Worm (Caenorhabditis elegans) whole organism, L1 larva: ENCODE results near the gene Y39B6A.7.
A peak's percentile ranks its signal among the peaks of the same experiment; 100 is the strongest.

Experiments
- C04F5.9 ChIP-seq: sonication (generic microtip); optimal IDR thresholded peaks from 2 replicates; lab custom pipeline; 2016; ENCODE audit warnings: missing genetic modification characterization, missing compliant biosample characterization
- C16A3.4 ChIP-seq: fragments of 150-350 bp; optimal IDR thresholded peaks from 2 replicates; lab custom pipeline; 2014; ENCODE audit warnings: missing biosample characterization, missing genetic modification characterization
- F16B12.6 ChIP-seq: fragments of 150-350 bp; optimal IDR thresholded peaks from 2 replicates; lab custom pipeline; 2014; ENCODE audit warnings: missing biosample characterization, missing genetic modification characterization
- aly-2 ChIP-seq: fragments of 150-350 bp; optimal IDR thresholded peaks from 2 replicates; lab custom pipeline; 2014; ENCODE audit warnings: missing biosample characterization, missing genetic modification characterization
- blmp-1 ChIP-seq: fragments of 150-350 bp; optimal IDR thresholded peaks from 2 replicates; lab custom pipeline; 2014; ENCODE audit warnings: missing biosample characterization, missing genetic modification characterization
- ceh-63 ChIP-seq: fragments of 200-800 bp; sonication (Bioruptor generic); optimal IDR thresholded peaks from 2 replicates; lab custom pipeline; 2018; ENCODE audit warnings: mild to moderate bottlenecking, missing genetic modification characterization, missing compliant biosample characterization
- ceh-82 ChIP-seq, 3 experiments: fragments of 150-350 bp in 1 of 3; sonication (generic microtip) in 2 of 3; optimal IDR thresholded peaks; 2 replicates each; lab custom pipeline; 2014 to 2017; ENCODE audit warnings: missing biosample characterization in 3 of 3, missing genetic modification characterization in 3 of 3
- dpl-1 ChIP-seq, 3 experiments: fragments of 150-350 bp in 2 of 3; sonication (generic microtip) in 1 of 3; optimal IDR thresholded peaks; 2 replicates each; lab custom pipeline; 2014 to 2017; ENCODE audit warnings: missing biosample characterization in 3 of 3, missing genetic modification characterization in 3 of 3, missing genetic modification reagents in 3 of 3
- efl-1 ChIP-seq, 4 experiments: fragments of 150-350 bp; optimal IDR thresholded peaks in 3 of 4; peaks in 1 of 4; 1 replicate in 1 of 4; 2 replicates in 3 of 4; lab custom pipeline; 2014; ENCODE audit warnings: missing biosample characterization in 2 of 4, missing genetic modification characterization in 2 of 4, missing genetic modification reagents in 2 of 4
- efl-3 ChIP-seq: fragments of 200-800 bp; sonication (Bioruptor generic); optimal IDR thresholded peaks from 2 replicates; lab custom pipeline; 2018; ENCODE audit warnings: mild to moderate bottlenecking, missing genetic modification characterization, missing compliant biosample characterization
- egl-27 ChIP-seq, 2 experiments: fragments of 150-350 bp in 1 of 2; sonication (generic microtip); optimal IDR thresholded peaks; 3 replicates each; lab custom pipeline; 2017 to 2018; ENCODE audit warnings: missing biosample characterization in 2 of 2, missing genetic modification characterization in 2 of 2, missing genetic modification reagents in 2 of 2
- elt-2 ChIP-seq: sonication (generic microtip); optimal IDR thresholded peaks from 2 replicates; lab custom pipeline; 2016; ENCODE audit warnings: missing genetic modification characterization, mild to moderate bottlenecking, inconsistent platforms, missing compliant biosample characterization, missing genetic modification reagents
- elt-3 ChIP-seq, 6 experiments: fragments of 150-350 bp in 1 of 6; sonication (generic microtip); optimal IDR thresholded peaks; 2 replicates each; lab custom pipeline; 2017 to 2018; ENCODE audit warnings: missing biosample characterization in 6 of 6, missing genetic modification characterization in 6 of 6, inconsistent platforms in 1 of 6
- ets-5 ChIP-seq: fragments of 200-800 bp; sonication (Bioruptor generic); IDR thresholded peaks from 2 replicates; pipeline ENCODE4 v1.3.6; 2022; ENCODE audit warnings: missing genetic modification characterization, missing compliant biosample characterization
- fkh-8 ChIP-seq: sonication (generic microtip); optimal IDR thresholded peaks from 2 replicates; lab custom pipeline; 2016; ENCODE audit warnings: mild to moderate bottlenecking, missing genetic modification characterization, missing compliant biosample characterization
- hpl-2 ChIP-seq: fragments of 150-350 bp; optimal IDR thresholded peaks from 2 replicates; lab custom pipeline; 2014; ENCODE audit warnings: missing biosample characterization, missing genetic modification reagents, missing genetic modification characterization
- irx-1 ChIP-seq: sonication (generic microtip); optimal IDR thresholded peaks from 2 replicates; lab custom pipeline; 2016; ENCODE audit warnings: missing genetic modification characterization, missing compliant biosample characterization
- isw-1 ChIP-seq: fragments of 200-800 bp; sonication (Bioruptor generic); IDR thresholded peaks from 2 replicates; pipeline ENCODE4 v1.3.6; 2022; ENCODE audit warnings: missing genetic modification characterization, missing compliant biosample characterization
- jun-1 ChIP-seq: fragments of 150-350 bp; optimal IDR thresholded peaks from 2 replicates; lab custom pipeline; 2014; ENCODE audit warnings: missing biosample characterization, missing genetic modification reagents, missing genetic modification characterization
- lin-13 ChIP-seq: fragments of 150-350 bp; optimal IDR thresholded peaks from 2 replicates; lab custom pipeline; 2014; ENCODE audit warnings: missing biosample characterization, missing genetic modification reagents, missing genetic modification characterization
- lin-15B ChIP-seq: fragments of 150-350 bp; sonication (generic microtip); optimal IDR thresholded peaks from 3 replicates; lab custom pipeline; 2014; ENCODE audit warnings: missing biosample characterization, missing genetic modification characterization
- lin-35 ChIP-seq, 2 experiments: fragments of 150-350 bp; optimal IDR thresholded peaks; 2 replicates each; lab custom pipeline; 2014; ENCODE audit warnings: missing biosample characterization in 2 of 2, missing genetic modification characterization in 2 of 2, missing genetic modification reagents in 2 of 2
- lin-39 ChIP-seq: fragments of 150-350 bp; optimal IDR thresholded peaks from 2 replicates; lab custom pipeline; 2014; ENCODE audit warnings: missing biosample characterization, missing genetic modification reagents, missing genetic modification characterization
- lsy-2 ChIP-seq, 2 experiments: fragments of 150-350 bp; optimal IDR thresholded peaks; 2 replicates each; lab custom pipeline; 2014; ENCODE audit warnings: missing biosample characterization in 2 of 2, missing genetic modification characterization in 2 of 2
- mep-1 ChIP-seq: fragments of 150-350 bp; optimal IDR thresholded peaks from 2 replicates; lab custom pipeline; 2014; ENCODE audit warnings: missing biosample characterization, missing genetic modification characterization
- nhr-19 ChIP-seq: fragments of 200-800 bp; sonication (Bioruptor generic); conservative IDR thresholded peaks from 2 replicates; pipeline ENCODE4 v1.3.6; 2022; ENCODE audit warnings: missing genetic modification characterization, missing compliant biosample characterization
- nhr-20 ChIP-seq: sonication (generic microtip); optimal IDR thresholded peaks from 2 replicates; lab custom pipeline; 2016; ENCODE audit warnings: mild to moderate bottlenecking, missing genetic modification characterization, missing compliant biosample characterization
- nhr-237 ChIP-seq: fragments of 150-350 bp; optimal IDR thresholded peaks from 2 replicates; lab custom pipeline; 2014; ENCODE audit warnings: missing biosample characterization, missing genetic modification characterization
- nhr-47 ChIP-seq: sonication (generic microtip); optimal IDR thresholded peaks from 2 replicates; lab custom pipeline; 2016; ENCODE audit warnings: mild to moderate bottlenecking, missing genetic modification characterization, moderate library complexity, missing compliant biosample characterization
- nhr-71 ChIP-seq: sonication (generic microtip); optimal IDR thresholded peaks from 2 replicates; lab custom pipeline; 2016; ENCODE audit warnings: mild to moderate bottlenecking, missing genetic modification characterization, moderate library complexity, missing compliant biosample characterization
- nhr-76 ChIP-seq: sonication (generic microtip); optimal IDR thresholded peaks from 2 replicates; lab custom pipeline; 2017; ENCODE audit warnings: missing biosample characterization, missing genetic modification characterization
- nhr-77 ChIP-seq: fragments of 150-350 bp; optimal IDR thresholded peaks from 2 replicates; lab custom pipeline; 2014; ENCODE audit warnings: missing biosample characterization, missing genetic modification characterization
- nhr-84 ChIP-seq: sonication (generic microtip); optimal IDR thresholded peaks from 2 replicates; lab custom pipeline; 2017; ENCODE audit warnings: missing biosample characterization, missing genetic modification characterization
- nhr-85 ChIP-seq: sonication (generic microtip); peaks from one replicate; lab custom pipeline; 2016; ENCODE audit warnings: missing genetic modification characterization, inconsistent platforms, missing compliant biosample characterization
- nhr-90 ChIP-seq: sonication (generic microtip); optimal IDR thresholded peaks from 2 replicates; lab custom pipeline; 2016; ENCODE audit warnings: mild to moderate bottlenecking, missing genetic modification characterization, missing compliant biosample characterization; ENCODE audit not compliant: poor library complexity
- pax-3 ChIP-seq: fragments of 200-800 bp; sonication (Bioruptor generic); optimal IDR thresholded peaks from 2 replicates; lab custom pipeline; 2018; ENCODE audit warnings: mild to moderate bottlenecking, missing genetic modification characterization, moderate library complexity, missing compliant biosample characterization
- skn-1 ChIP-seq: fragments of 150-350 bp; optimal IDR thresholded peaks from 2 replicates; lab custom pipeline; 2014; ENCODE audit warnings: missing biosample characterization, missing genetic modification characterization
- snpc-4 ChIP-seq: fragments of 150-350 bp; optimal IDR thresholded peaks from 2 replicates; lab custom pipeline; 2014; ENCODE audit warnings: missing biosample characterization, missing genetic modification characterization
- snu-23 ChIP-seq: sonication (generic microtip); optimal IDR thresholded peaks from 2 replicates; lab custom pipeline; 2016; ENCODE audit warnings: missing genetic modification characterization, missing compliant biosample characterization
- sox-4 ChIP-seq: sonication (generic microtip); optimal IDR thresholded peaks from 2 replicates; lab custom pipeline; 2016; ENCODE audit warnings: missing genetic modification characterization, missing compliant biosample characterization
- swsn-7 ChIP-seq: sonication (generic microtip); optimal IDR thresholded peaks from 2 replicates; lab custom pipeline; 2016; ENCODE audit warnings: missing genetic modification characterization, missing compliant biosample characterization
- tbx-2 ChIP-seq: sonication (generic microtip); optimal IDR thresholded peaks from 2 replicates; lab custom pipeline; 2016; ENCODE audit warnings: missing genetic modification characterization, missing compliant biosample characterization
- unc-30 ChIP-seq: sonication (generic microtip); optimal IDR thresholded peaks from 2 replicates; lab custom pipeline; 2017; ENCODE audit warnings: missing biosample characterization, missing genetic modification characterization
- unc-62 ChIP-seq: fragments of 150-350 bp; optimal IDR thresholded peaks from 2 replicates; lab custom pipeline; 2014; ENCODE audit warnings: missing biosample characterization, missing genetic modification reagents, missing genetic modification characterization
- unc-86 ChIP-seq: sonication (generic microtip); optimal IDR thresholded peaks from 2 replicates; lab custom pipeline; 2016; ENCODE audit warnings: missing genetic modification characterization, missing compliant biosample characterization
- unc-98 ChIP-seq: fragments of 200-800 bp; sonication (Bioruptor generic); IDR thresholded peaks from 2 replicates; pipeline ENCODE4 v1.3.6; 2022; ENCODE audit warnings: missing genetic modification characterization, missing compliant biosample characterization
- xbp-1 ChIP-seq: sonication (generic microtip); optimal IDR thresholded peaks from 2 replicates; lab custom pipeline; 2016; ENCODE audit warnings: missing genetic modification characterization, missing compliant biosample characterization
- zip-4 ChIP-seq: fragments of 200-800 bp; sonication (Bioruptor generic); optimal IDR thresholded peaks from 2 replicates; lab custom pipeline; 2018; ENCODE audit warnings: mild to moderate bottlenecking, missing genetic modification characterization, moderate library complexity, missing compliant biosample characterization

Y39B6A.7 gene

DNA sequence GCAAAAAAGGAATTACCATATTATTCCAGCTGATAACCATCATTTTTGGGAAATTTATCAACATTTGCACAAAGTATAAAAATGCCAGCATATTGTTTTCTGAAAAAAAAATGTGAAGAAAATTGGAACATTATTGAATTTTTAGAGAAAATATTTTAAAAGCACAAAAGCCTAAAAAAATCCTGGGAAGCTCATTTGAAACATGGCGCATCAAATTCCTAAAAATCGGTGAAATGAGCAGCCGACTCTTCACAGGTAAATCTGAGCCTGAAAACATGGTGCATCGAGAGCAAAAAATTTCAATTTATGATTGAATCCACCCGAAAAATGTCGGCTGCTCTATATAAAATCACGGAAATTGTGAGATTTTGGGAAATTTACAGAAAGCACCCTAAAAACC is at the start of gene Y39B6A.7:
Gene Y39B6A.7, minus strand, starts transcription at position 101 of the 400 bp plus-strand sequence.
- TF ChIP-seq nhr-85 (tag; lab: Kevin White, UChicago) = no peak
- TF ChIP-seq nhr-19 = no peak
- no peak for TF ChIP-seq nhr-237 (tag; lab: Kevin White, UChicago)
- no peak for TF ChIP-seq nhr-47 (tag; lab: Kevin White, UChicago)
- TF ChIP-seq nhr-76 (tag; lab: Kevin White, UChicago) = no peak
- no peak for TF ChIP-seq jun-1
- no peak for TF ChIP-seq ets-5 (GFP tag; lab: Robert Waterston, UW)
- TF ChIP-seq snpc-4 (tag; lab: Kevin White, UChicago) = no peak
- TF ChIP-seq F16B12.6 (tag; lab: Kevin White, UChicago) = no peak
- TF ChIP-seq unc-62 (GFP tag; lab: Kevin White, UChicago) = no peak
- no peak for TF ChIP-seq xbp-1
- TF ChIP-seq pax-3 (tag; lab: Kevin White, UChicago) = no peak

DNA sequence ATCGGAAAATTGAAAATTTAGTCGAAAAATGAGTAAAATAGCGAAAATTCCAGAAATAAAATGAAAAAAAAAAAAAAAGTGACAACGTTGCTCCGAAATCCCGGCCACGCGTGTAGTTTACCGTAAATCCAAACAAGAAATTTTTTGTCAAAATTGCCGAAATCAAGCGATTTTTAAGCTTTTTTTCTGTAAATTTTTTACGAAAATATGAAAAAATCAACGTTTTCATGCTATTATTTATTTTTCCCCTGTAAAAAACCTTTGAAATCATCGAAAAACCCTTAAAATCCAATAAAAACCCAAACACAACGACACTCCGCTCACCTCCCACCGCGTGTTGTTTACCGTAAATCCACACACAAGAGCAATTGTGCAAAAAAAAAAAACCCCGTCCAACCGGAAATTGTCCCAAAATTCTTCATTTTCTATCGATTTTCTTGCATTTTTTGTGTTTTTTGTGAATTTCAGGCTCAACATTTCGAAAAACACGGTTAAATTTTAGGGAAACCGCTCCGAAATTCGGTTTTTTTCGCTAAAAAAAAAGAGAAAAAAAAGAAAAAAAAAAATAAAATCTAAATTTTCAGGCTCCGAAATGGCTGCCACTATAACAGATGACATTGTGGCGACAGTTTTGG is 41.1 kb upstream of the Y39B6A.7 start, which contains the start of the genes Y39B6A.3 and pph-5:
Gene Y39B6A.3, minus strand, starts transcription at position 51 of the 635 bp plus-strand sequence.
Gene pph-5, plus strand, starts transcription at position 585 of the 635 bp plus-strand sequence.
- TF ChIP-seq nhr-20 (tag; lab: Kevin White, UChicago) (no peak), elt-2 (no peak), fkh-8 (tag; lab: Kevin White, UChicago) (peak; percentile 65), nhr-19 (peak; percentile 66), efl-1 (optimal IDR thresholded peaks at IDR 0.05; lab: Kevin White, UChicago) (peak; percentile 30 to 52), efl-1 (GFP tag; optimal IDR thresholded peaks at IDR 0.05 in 1 of 2; lab: Kevin White, UChicago) (peak; percentile 26 to 88), skn-1 (peak; percentile 9), nhr-84 (no peak), efl-3 (no peak), nhr-47 (tag; lab: Kevin White, UChicago) (peak; percentile 81), lin-39 (tag; lab: Kevin White, UChicago) (peak; percentile 23), sox-4 (tag; lab: Kevin White, UChicago) (no peak), lin-35 (GFP tag; optimal IDR thresholded peaks at IDR 0.05; lab: Kevin White, UChicago) (peak; percentile 49 to 53), ceh-82 (tag; optimal IDR thresholded peaks at IDR 0.05; lab: Kevin White, UChicago) (peak in 1 of 3 experiments; percentile 28), irx-1 (peak; percentile 59), xbp-1 (peak; percentile 70), mep-1 (tag; lab: Kevin White, UChicago) (peak; percentile 44), elt-3 (tag; optimal IDR thresholded peaks at IDR 0.05; lab: Kevin White, UChicago) (no peak), zip-4 (GFP tag; lab: Kevin White, UChicago) (no peak), C16A3.4 (tag; lab: Kevin White, UChicago) (peak; percentile 18), nhr-90 (tag; lab: Kevin White, UChicago) (no peak), snpc-4 (tag; lab: Kevin White, UChicago) (peak; percentile 46), lin-13 (GFP tag; lab: Kevin White, UChicago) (no peak), tbx-2 (tag; lab: Kevin White, UChicago) (peak; percentile 61), dpl-1 (GFP tag; optimal IDR thresholded peaks at IDR 0.05; lab: Kevin White, UChicago) (peak; percentile 36 to 52 (median 36)), nhr-71 (tag; lab: Kevin White, UChicago) (no peak), blmp-1 (peak; percentile 21), pax-3 (tag; lab: Kevin White, UChicago) (peak; percentile 38), nhr-77 (tag; lab: Kevin White, UChicago) (peak; percentile 49), aly-2 (tag; lab: Kevin White, UChicago) (peak; percentile 21), nhr-85 (tag; lab: Kevin White, UChicago) (peak; percentile 63), isw-1 (GFP tag; lab: Robert Waterston, UW) (peak; percentile 61), snu-23 (GFP tag; lab: Kevin White, UChicago) (peak; percentile 78), hpl-2 (GFP tag; lab: Kevin White, UChicago) (peak; percentile 7), ceh-63 (GFP tag; lab: Kevin White, UChicago) (no peak), lsy-2 (tag; optimal IDR thresholded peaks at IDR 0.05; lab: Kevin White, UChicago) (peak; percentile 42 to 73), unc-30 (no peak), lin-15B (peak; percentile 44), unc-86 (tag; lab: Kevin White, UChicago) (peak; percentile 48), egl-27 (tag; optimal IDR thresholded peaks at IDR 0.05; lab: Kevin White, UChicago) (no peak), C04F5.9 (no peak), F16B12.6 (tag; lab: Kevin White, UChicago) (peak; percentile 1), unc-98 (GFP tag; lab: Robert Waterston, UW) (no peak), swsn-7 (tag; lab: Kevin White, UChicago) (peak; percentile 56)
